Worm (Caenorhabditis elegans) whole organism, midembryonic: ENCODE measurements around the gene R01B10.3.

Experiments used
- flt-1 ChIP-seq: fragments of 200-800 bp; sonication (Bioruptor generic); IDR thresholded peaks from 2 replicates; pipeline ENCODE4 v1.3.6; 2022; ENCODE audit warnings: missing genetic modification characterization, missing compliant biosample characterization
- klf-2 ChIP-seq: fragments of 200-800 bp; sonication (Bioruptor generic); conservative IDR thresholded peaks from 2 replicates; pipeline ENCODE4 v1.3.6; 2022; ENCODE audit warnings: missing genetic modification reagents, missing genetic modification characterization, missing compliant biosample characterization

DNA sequence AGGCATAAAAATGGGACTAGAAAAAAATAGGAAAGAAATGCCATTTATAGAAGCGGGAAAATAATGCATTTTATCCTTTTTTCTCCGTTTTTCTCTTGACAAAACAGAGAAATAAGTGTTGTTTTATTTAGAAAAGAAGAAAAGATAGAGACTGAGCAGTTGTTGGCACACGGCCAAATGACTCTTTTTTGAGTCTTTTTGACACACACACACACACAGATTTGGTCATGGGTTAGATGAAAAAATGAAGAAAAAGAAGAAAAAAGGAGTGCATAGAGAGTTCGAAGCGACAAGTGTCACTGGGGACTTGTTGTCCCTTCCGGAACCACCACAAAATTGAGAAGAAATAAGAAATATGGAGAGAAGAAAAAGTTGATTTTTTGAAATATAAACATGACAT is 11.4 kb downstream of the R01B10.3 start:
- TF ChIP-seq flt-1 (GFP tag; lab: Robert Waterston, UW), result no peak
- no peak for TF ChIP-seq klf-2 (GFP tag; lab: Robert Waterston, UW)
